Fruit fly (Drosophila melanogaster) whole organism, embryonic: ENCODE measurements around the gene Hsp83.

Experiments used
- Asciz ChIP-seq: fragments of 200-800 bp; sonication (Bioruptor generic); optimal IDR thresholded peaks from 2 replicates; lab custom pipeline; 2017; ENCODE audit warnings: missing biosample characterization, mild to moderate bottlenecking, missing genetic modification characterization, missing genetic modification reagents
- B-H2 ChIP-seq: fragments of 200-800 bp; sonication (Bioruptor generic); optimal IDR thresholded peaks from 2 replicates; lab custom pipeline; 2018; ENCODE audit warnings: missing biosample characterization, mild to moderate bottlenecking, missing genetic modification characterization
- CG10209 ChIP-seq: fragments of 200-800 bp; sonication (Bioruptor generic); optimal IDR thresholded peaks from 3 replicates; lab custom pipeline; 2017; ENCODE audit warnings: missing biosample characterization, mild to moderate bottlenecking, missing genetic modification characterization, missing genetic modification reagents
- CG1024 ChIP-seq: fragments of 200-800 bp; sonication (Bioruptor generic); IDR thresholded peaks from 2 replicates; pipeline ENCODE4 v1.3.6; 2022; ENCODE audit warnings: missing biosample characterization, missing genetic modification characterization
- CG10431 ChIP-seq: fragments of 200-800 bp; sonication (Bioruptor generic); optimal IDR thresholded peaks from 3 replicates; lab custom pipeline; 2018; ENCODE audit warnings: missing biosample characterization, mild to moderate bottlenecking, missing genetic modification characterization
- CG10959 ChIP-seq: fragments of 200-800 bp; sonication (Bioruptor generic); IDR thresholded peaks from 2 replicates; pipeline ENCODE4 v1.3.6; 2022; ENCODE audit warnings: missing biosample characterization, missing genetic modification characterization
- CG11723 ChIP-seq: fragments of 200-800 bp; sonication (Bioruptor generic); optimal IDR thresholded peaks from 2 replicates; lab custom pipeline; 2017; ENCODE audit warnings: missing biosample characterization, mild to moderate bottlenecking, missing genetic modification characterization
- CG12104 ChIP-seq: fragments of 200-800 bp; sonication (Bioruptor generic); optimal IDR thresholded peaks from 3 replicates; lab custom pipeline; 2016; ENCODE audit warnings: missing biosample characterization, missing genetic modification characterization
- CG1233 ChIP-seq: fragments of 200-800 bp; sonication (Bioruptor generic); optimal IDR thresholded peaks from 4 replicates; lab custom pipeline; 2018; ENCODE audit warnings: missing biosample characterization, mild to moderate bottlenecking, missing genetic modification characterization
- CG14441 ChIP-seq: fragments of 200-800 bp; sonication (Bioruptor generic); IDR thresholded peaks from 2 replicates; pipeline ENCODE4 v1.3.6; 2022; ENCODE audit warnings: missing biosample characterization, missing genetic modification characterization
- CG15514 ChIP-seq: fragments of 200-800 bp; sonication (Bioruptor generic); optimal IDR thresholded peaks from 3 replicates; lab custom pipeline; 2017; ENCODE audit warnings: missing biosample characterization, missing genetic modification characterization, mild to moderate bottlenecking, moderate library complexity, missing genetic modification reagents
- CG17186 ChIP-seq: fragments of 200-800 bp; sonication (Bioruptor generic); optimal IDR thresholded peaks from 3 replicates; lab custom pipeline; 2017; ENCODE audit warnings: missing biosample characterization, missing genetic modification reagents, missing genetic modification characterization
- CG17802 ChIP-seq: fragments of 200-800 bp; sonication (Bioruptor generic); optimal IDR thresholded peaks from 2 replicates; lab custom pipeline; 2018; ENCODE audit warnings: missing biosample characterization, mild to moderate bottlenecking, missing genetic modification characterization, moderate library complexity
- CG2129 ChIP-seq: fragments of 200-800 bp; sonication (Bioruptor generic); IDR thresholded peaks from 2 replicates; pipeline ENCODE4 v1.3.6; 2022; ENCODE audit warnings: missing biosample characterization, missing genetic modification characterization; ENCODE audit not compliant: partially characterized antibody
- CG2199 ChIP-seq: fragments of 200-800 bp; sonication (Bioruptor generic); IDR thresholded peaks from 3 replicates; pipeline ENCODE4 v1.3.6; 2022; ENCODE audit warnings: missing biosample characterization, missing genetic modification characterization
- CG2889 ChIP-seq: fragments of 200-800 bp; sonication (Bioruptor generic); IDR thresholded peaks from 3 replicates; pipeline ENCODE4 v1.3.6; 2022; ENCODE audit warnings: missing biosample characterization, missing genetic modification characterization
- CG30020 ChIP-seq: fragments of 200-800 bp; optimal IDR thresholded peaks from 2 replicates; lab custom pipeline; 2019; ENCODE audit warnings: missing biosample characterization, mild to moderate bottlenecking, missing genetic modification characterization, moderate library complexity
- CG3065 ChIP-seq: fragments of 200-800 bp; sonication (Bioruptor generic); optimal IDR thresholded peaks from 2 replicates; lab custom pipeline; 2016; ENCODE audit warnings: missing biosample characterization, missing genetic modification characterization
- CG31441 ChIP-seq: fragments of 200-800 bp; sonication (Bioruptor generic); IDR thresholded peaks from 2 replicates; pipeline ENCODE4 v1.3.6; 2022; ENCODE audit warnings: missing biosample characterization, missing genetic modification characterization
- CG9876 ChIP-seq: fragments of 200-800 bp; sonication (Bioruptor generic); optimal IDR thresholded peaks from 2 replicates; lab custom pipeline; 2016; ENCODE audit warnings: missing biosample characterization, missing genetic modification characterization
- Fer3 ChIP-seq: fragments of 200-800 bp; sonication (Bioruptor generic); optimal IDR thresholded peaks from 2 replicates; lab custom pipeline; 2018; ENCODE audit warnings: missing biosample characterization, mild to moderate bottlenecking, missing genetic modification characterization, moderate library complexity
- Jarid2 ChIP-seq: fragments of 200-800 bp; sonication (Bioruptor generic); optimal IDR thresholded peaks from 3 replicates; lab custom pipeline; 2017; ENCODE audit warnings: mild to moderate bottlenecking, missing biosample characterization, missing genetic modification reagents, missing genetic modification characterization
- Lpt ChIP-seq: fragments of >200 bp; optimal IDR thresholded peaks from 2 replicates; lab custom pipeline; 2018; ENCODE audit warnings: missing biosample characterization, missing genetic modification characterization
- MBD-R2 ChIP-seq: fragments of 200-800 bp; sonication (Bioruptor generic); IDR thresholded peaks from 2 replicates; pipeline ENCODE4 v1.3.6; 2022; ENCODE audit warnings: missing biosample characterization, missing genetic modification characterization
- MESR4 ChIP-seq: fragments of 200-800 bp; sonication (Bioruptor generic); optimal IDR thresholded peaks from 2 replicates; lab custom pipeline; 2018; ENCODE audit warnings: missing biosample characterization, mild to moderate bottlenecking, missing genetic modification characterization, moderate library complexity
- Mad ChIP-seq: fragments of 200-800 bp; sonication (Bioruptor generic); optimal IDR thresholded peaks from 2 replicates; lab custom pipeline; 2016; ENCODE audit warnings: missing biosample characterization, missing genetic modification characterization
- PHDP ChIP-seq: fragments of 200-800 bp; sonication (Bioruptor generic); optimal IDR thresholded peaks from 3 replicates; lab custom pipeline; 2018; ENCODE audit warnings: missing biosample characterization, mild to moderate bottlenecking, missing genetic modification characterization, moderate library complexity
- Pdp1 ChIP-seq, 2 experiments: fragments of 200-800 bp; sonication (Bioruptor generic); optimal IDR thresholded peaks; 3 replicates each; lab custom pipeline; 2016; ENCODE audit warnings: missing biosample characterization in 2 of 2, missing genetic modification characterization in 2 of 2, mild to moderate bottlenecking in 1 of 2, moderate library complexity in 1 of 2
- Spps ChIP-seq: fragments of 200-800 bp; sonication (Bioruptor generic); optimal IDR thresholded peaks from 2 replicates; lab custom pipeline; 2018; ENCODE audit warnings: missing biosample characterization, mild to moderate bottlenecking, missing genetic modification characterization
- Xrp1 ChIP-seq: fragments of 200-800 bp; sonication (Bioruptor generic); IDR thresholded peaks from 2 replicates; pipeline ENCODE4 v1.3.6; 2022; ENCODE audit warnings: missing biosample characterization, missing genetic modification characterization
- ci ChIP-seq: fragments of 200-800 bp; sonication (Bioruptor generic); IDR thresholded peaks from 3 replicates; pipeline ENCODE4 v1.3.6; 2022; ENCODE audit warnings: missing biosample characterization, missing genetic modification characterization
- crp ChIP-seq, 2 experiments: fragments of 200-800 bp; sonication (Bioruptor generic); optimal IDR thresholded peaks; 2 replicates in 1 of 2; 3 replicates in 1 of 2; lab custom pipeline; 2017; ENCODE audit warnings: missing biosample characterization in 2 of 2, missing genetic modification characterization in 2 of 2, mild to moderate bottlenecking in 1 of 2, moderate library complexity in 1 of 2
- cwo ChIP-seq: fragments of 200-800 bp; sonication (Bioruptor generic); optimal IDR thresholded peaks from 3 replicates; lab custom pipeline; 2017; ENCODE audit warnings: missing biosample characterization, missing genetic modification characterization, mild to moderate bottlenecking, moderate library complexity, missing genetic modification reagents
- da ChIP-seq: fragments of 200-800 bp; sonication (Bioruptor generic); optimal IDR thresholded peaks from 2 replicates; lab custom pipeline; 2016; ENCODE audit warnings: missing biosample characterization, missing genetic modification characterization
- dati ChIP-seq: fragments of 200-800 bp; sonication (Bioruptor generic); IDR thresholded peaks from 2 replicates; pipeline ENCODE4 v1.3.6; 2022; ENCODE audit warnings: missing biosample characterization, missing genetic modification characterization
- ems ChIP-seq: fragments of 200-800 bp; sonication (Bioruptor generic); optimal IDR thresholded peaks from 3 replicates; lab custom pipeline; 2016; ENCODE audit warnings: missing biosample characterization, missing genetic modification characterization
- gro ChIP-seq: fragments of 200-800 bp; sonication (Bioruptor generic); optimal IDR thresholded peaks from 2 replicates; lab custom pipeline; 2016; ENCODE audit warnings: missing biosample characterization, missing genetic modification characterization
- lab ChIP-seq: fragments of 200-800 bp; sonication (Bioruptor generic); optimal IDR thresholded peaks from 3 replicates; lab custom pipeline; 2017; ENCODE audit warnings: missing biosample characterization, missing genetic modification characterization, mild to moderate bottlenecking, moderate library complexity, missing genetic modification reagents
- mirr ChIP-seq: fragments of 200-800 bp; sonication (Bioruptor generic); optimal IDR thresholded peaks from 3 replicates; lab custom pipeline; 2018; ENCODE audit warnings: missing biosample characterization, mild to moderate bottlenecking, missing genetic modification characterization
- org-1 ChIP-seq: fragments of 200-800 bp; sonication (Bioruptor generic); optimal IDR thresholded peaks from 2 replicates; lab custom pipeline; 2017; ENCODE audit warnings: missing biosample characterization, missing genetic modification characterization
- phol ChIP-seq: fragments of 200-800 bp; sonication (Bioruptor generic); optimal IDR thresholded peaks from 3 replicates; lab custom pipeline; 2018; ENCODE audit warnings: missing biosample characterization, mild to moderate bottlenecking, missing genetic modification characterization, moderate library complexity
- pros ChIP-seq: fragments of 200-800 bp; sonication (Bioruptor generic); optimal IDR thresholded peaks from 3 replicates; lab custom pipeline; 2019; ENCODE audit warnings: missing biosample characterization, mild to moderate bottlenecking, missing genetic modification characterization, moderate library complexity
- repo ChIP-seq: fragments of 200-800 bp; sonication (Bioruptor generic); optimal IDR thresholded peaks from 2 replicates; lab custom pipeline; 2016; ENCODE audit warnings: missing biosample characterization, missing genetic modification characterization
- sr ChIP-seq: fragments of 200-800 bp; sonication (Bioruptor generic); IDR thresholded peaks from 3 replicates; pipeline ENCODE4 v1.3.6; 2022; ENCODE audit warnings: missing biosample characterization, missing genetic modification characterization
- stc ChIP-seq: fragments of 200-800 bp; sonication (Bioruptor generic); IDR thresholded peaks from 2 replicates; pipeline ENCODE4 v1.3.6; 2022; ENCODE audit warnings: missing biosample characterization, missing genetic modification characterization
- stwl ChIP-seq: fragments of 200-800 bp; sonication (Bioruptor generic); optimal IDR thresholded peaks from 3 replicates; lab custom pipeline; 2018; ENCODE audit warnings: missing biosample characterization, mild to moderate bottlenecking, missing genetic modification characterization, moderate library complexity
- trem ChIP-seq: fragments of 200-800 bp; optimal IDR thresholded peaks from 3 replicates; lab custom pipeline; 2019; ENCODE audit warnings: missing biosample characterization, mild to moderate bottlenecking, missing genetic modification characterization, moderate library complexity
- wor ChIP-seq: fragments of 200-800 bp; sonication (Bioruptor generic); IDR thresholded peaks from 2 replicates; pipeline ENCODE4 v1.3.6; 2022; ENCODE audit warnings: missing biosample characterization, missing genetic modification characterization

Gene Hsp83

DNA sequence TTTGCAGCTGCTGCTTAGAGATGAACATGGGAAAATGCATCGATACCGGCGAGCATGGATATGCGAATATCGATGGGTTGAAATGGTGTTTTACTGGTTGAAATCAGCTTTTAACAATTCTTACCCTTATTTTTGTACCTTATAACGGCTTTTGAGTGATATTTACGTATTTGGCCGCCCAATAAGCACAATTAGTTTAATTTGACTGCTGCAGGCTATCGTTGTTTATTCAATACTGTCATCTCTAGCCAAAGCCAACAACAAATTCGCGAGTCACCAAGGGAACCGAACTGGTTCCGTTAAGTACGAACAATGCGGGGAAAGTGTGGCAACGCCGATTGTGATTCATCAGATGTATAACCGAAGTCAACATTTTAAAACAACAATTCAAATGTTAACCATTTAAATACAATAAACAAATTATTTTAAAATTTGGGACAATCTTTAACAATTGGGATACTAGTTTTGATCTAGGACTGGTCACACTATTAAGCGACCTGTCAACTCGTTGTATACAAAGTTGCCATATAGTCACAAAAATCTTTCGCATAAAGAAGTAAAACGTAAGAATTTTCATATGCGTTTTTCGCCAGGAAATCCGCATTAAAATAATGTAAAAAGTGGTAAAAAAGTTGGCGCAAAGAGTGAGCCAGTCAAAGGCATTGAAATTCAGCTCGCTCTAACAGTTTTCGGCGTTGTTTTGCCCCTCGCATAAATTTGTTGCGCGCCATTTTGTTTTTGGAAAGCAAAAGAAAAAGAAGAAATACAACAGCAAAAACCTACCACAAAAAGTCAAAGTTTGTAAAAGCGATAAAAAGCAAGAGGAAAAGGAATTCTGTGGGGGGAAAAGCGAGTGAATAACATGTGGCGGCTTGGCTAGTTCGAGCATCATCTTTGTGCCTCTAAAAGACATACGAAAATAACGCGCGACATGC is 44.4 kb upstream of the Hsp83 start, which contains the start of the genes Usp5 and BtbVII (continued):
- TF ChIP-seq CG30020 (peak; percentile 50), Asciz (GFP tag; lab: Kevin White, UChicago) (no peak), Mad (GFP tag; lab: Kevin White, UChicago) (peak; percentile 66), B-H2 (GFP tag; lab: Kevin White, UChicago) (peak; percentile 77), Spps (tag; lab: Kevin White, UChicago) (peak; percentile 16), CG2889 (GFP tag; lab: Robert Waterston, UW) (no peak), Fer3 (tag; lab: Kevin White, UChicago) (peak; percentile 50), lab (GFP tag; lab: Kevin White, UChicago) (peak; percentile 67), mirr (GFP tag; lab: Kevin White, UChicago) (peak; percentile 62), pros (no peak), MBD-R2 (GFP tag; lab: Robert Waterston, UW) (peak; percentile 83), org-1 (GFP tag; lab: Kevin White, UChicago) (peak; percentile 8), CG9876 (GFP tag; lab: Kevin White, UChicago) (peak; percentile 10), CG17186 (GFP tag; lab: Kevin White, UChicago) (no peak), CG2199 (GFP tag; lab: Robert Waterston, UW) (no peak), PHDP (peak; percentile 64), ci (GFP tag; lab: Robert Waterston, UW) (peak; percentile 40; the same call in 1 of the 3 replicates), CG15514 (GFP tag; lab: Kevin White, UChicago) (peak; percentile 100), repo (GFP tag; lab: Kevin White, UChicago) (no peak), Jarid2 (no peak), cwo (GFP tag; lab: Kevin White, UChicago) (no peak), Pdp1 (GFP tag; optimal IDR thresholded peaks at IDR 0.05; lab: Kevin White, UChicago) (peak; percentile 61 to 69), gro (GFP tag; lab: Kevin White, UChicago) (peak; percentile 53), dati (GFP tag; lab: Robert Waterston, UW) (no peak), CG11723 (GFP tag; lab: Kevin White, UChicago) (no peak), da (GFP tag; lab: Kevin White, UChicago) (peak; percentile 17), CG10959 (no peak; the same call in 1 of the 2 replicates), CG14441 (peak; percentile 64), CG3065 (GFP tag; lab: Kevin White, UChicago) (peak; percentile 61), trem (peak; percentile 99), Lpt (GFP tag; lab: Kevin White, UChicago) (no peak), CG17802 (tag; lab: Kevin White, UChicago) (no peak), CG31441 (peak; percentile 49; the same call in 1 of the 2 replicates), sr (GFP tag; lab: Robert Waterston, UW) (no peak), MESR4 (GFP tag; lab: Kevin White, UChicago) (peak; percentile 56), stc (no peak), CG2129 (GFP tag; lab: Robert Waterston, UW) (peak; percentile 96), ems (GFP tag; lab: Kevin White, UChicago) (peak; percentile 67), stwl (tag; lab: Kevin White, UChicago) (peak; percentile 61), CG1024 (GFP tag; lab: Robert Waterston, UW) (no peak), CG12104 (no peak), wor (no peak), crp (GFP tag; optimal IDR thresholded peaks at IDR 0.05; lab: Kevin White, UChicago) (peak in 1 of 2 experiments; percentile 45), phol (tag; lab: Kevin White, UChicago) (peak; percentile 98), CG10431 (no peak), CG1233 (GFP tag; lab: Kevin White, UChicago) (no peak), Xrp1 (GFP tag; lab: Robert Waterston, UW) (peak; percentile 71), CG10209 (GFP tag; lab: Kevin White, UChicago) (peak; percentile 56)
